Worm (Caenorhabditis elegans) whole organism, young adult: ENCODE data around the gene znf-593.

Experiments used
- B0035.1 ChIP-seq: sonication (generic microtip); optimal IDR thresholded peaks from 2 replicates; lab custom pipeline; 2016; ENCODE audit warnings: missing genetic modification characterization, mild to moderate bottlenecking, missing compliant biosample characterization, missing genotype, missing genetic modification reagents
- B0336.3 ChIP-seq: fragments of 200-800 bp; sonication (Bioruptor generic); IDR thresholded peaks from 2 replicates; pipeline ENCODE4 v1.3.6; 2022; ENCODE audit warnings: missing genetic modification characterization, missing compliant biosample characterization
- D2030.7 ChIP-seq: fragments of 200-800 bp; sonication (Bioruptor generic); IDR thresholded peaks from 2 replicates; pipeline ENCODE4 v1.3.6; 2022; ENCODE audit warnings: missing genetic modification reagents, missing genetic modification characterization, missing compliant biosample characterization
- F10E7.11 ChIP-seq: sonication (generic microtip); optimal IDR thresholded peaks from 2 replicates; lab custom pipeline; 2017; ENCODE audit warnings: mild to moderate bottlenecking, missing genetic modification characterization, moderate library complexity, missing compliant biosample characterization
- F22D6.2 ChIP-seq: sonication (generic microtip); optimal IDR thresholded peaks from 2 replicates; lab custom pipeline; 2016; ENCODE audit warnings: mild to moderate bottlenecking, missing genetic modification characterization, missing compliant biosample characterization
- F37B4.10 ChIP-seq: fragments of 200-800 bp; sonication (Bioruptor generic); IDR thresholded peaks from 2 replicates; pipeline ENCODE4 v1.3.6; 2022; ENCODE audit warnings: missing genetic modification characterization, missing compliant biosample characterization
- F39B2.1 ChIP-seq: fragments of 200-800 bp; sonication (Bioruptor generic); IDR thresholded peaks from 2 replicates; pipeline ENCODE4 v1.3.6; 2022; ENCODE audit warnings: missing genetic modification reagents, missing genetic modification characterization, missing compliant biosample characterization
- F57A8.1 ChIP-seq: fragments of 200-800 bp; sonication (Bioruptor generic); optimal IDR thresholded peaks from 2 replicates; lab custom pipeline; 2018; ENCODE audit warnings: mild to moderate bottlenecking, missing genetic modification characterization, moderate library complexity, missing compliant biosample characterization
- F57C9.4 ChIP-seq: sonication (generic microtip); optimal IDR thresholded peaks from 2 replicates; lab custom pipeline; 2017; ENCODE audit warnings: mild to moderate bottlenecking, missing genetic modification characterization, missing compliant biosample characterization
- ama-1 ChIP-seq, 3 experiments: fragments of 150-350 bp in 1 of 3; sonication (generic microtip) in 2 of 3; optimal IDR thresholded peaks; 2 replicates each; lab custom pipeline; 2014 to 2018; ENCODE audit warnings: missing biosample characterization in 2 of 3, missing genetic modification characterization in 2 of 3, missing genetic modification reagents in 2 of 3
- aptf-3 ChIP-seq: fragments of 200-800 bp; sonication (Bioruptor generic); IDR thresholded peaks from 2 replicates; pipeline ENCODE4 v1.3.6; 2022; ENCODE audit warnings: missing genetic modification characterization, missing compliant biosample characterization
- atf-7 ChIP-seq: sonication (generic microtip); optimal IDR thresholded peaks from 2 replicates; lab custom pipeline; 2017; ENCODE audit warnings: mild to moderate bottlenecking, missing genetic modification characterization, missing compliant biosample characterization
- attf-5 ChIP-seq: fragments of 200-800 bp; sonication (Bioruptor generic); optimal IDR thresholded peaks from 2 replicates; lab custom pipeline; 2018; ENCODE audit warnings: mild to moderate bottlenecking, missing genetic modification characterization, missing compliant biosample characterization
- attf-6 ChIP-seq: fragments of 200-800 bp; sonication (Bioruptor generic); IDR thresholded peaks from 2 replicates; pipeline ENCODE4 v1.3.6; 2022; ENCODE audit warnings: missing genetic modification reagents, missing genetic modification characterization, missing compliant biosample characterization
- ccch-3 ChIP-seq: fragments of 200-800 bp; sonication (Bioruptor generic); optimal IDR thresholded peaks from 2 replicates; lab custom pipeline; 2018; ENCODE audit warnings: mild to moderate bottlenecking, missing genetic modification characterization, missing compliant biosample characterization
- cebp-2 ChIP-seq: fragments of 200-800 bp; sonication (Bioruptor generic); IDR thresholded peaks from 2 replicates; pipeline ENCODE4 v1.3.6; 2022; ENCODE audit warnings: missing genetic modification characterization, missing compliant biosample characterization
- dox-1 ChIP-seq: fragments of 200-800 bp; sonication (Bioruptor generic); IDR thresholded peaks from 2 replicates; pipeline ENCODE4 v1.3.6; 2022; ENCODE audit warnings: missing genetic modification reagents, missing genetic modification characterization, missing compliant biosample characterization
- egrh-3 ChIP-seq: fragments of 200-800 bp; sonication (Bioruptor generic); IDR thresholded peaks from 2 replicates; pipeline ENCODE4 v1.3.6; 2022; ENCODE audit warnings: missing genetic modification reagents, missing genetic modification characterization, missing compliant biosample characterization
- hmg-1.2 ChIP-seq: fragments of 200-800 bp; sonication (Bioruptor generic); IDR thresholded peaks from 2 replicates; pipeline ENCODE4 v1.3.6; 2022; ENCODE audit warnings: missing genetic modification reagents, missing genetic modification characterization, missing compliant biosample characterization
- hmg-20 ChIP-seq: fragments of 200-800 bp; sonication (Bioruptor generic); IDR thresholded peaks from 2 replicates; pipeline ENCODE4 v1.3.6; 2022; ENCODE audit warnings: missing genetic modification reagents, missing genetic modification characterization, missing compliant biosample characterization
- let-526 ChIP-seq: fragments of 200-800 bp; sonication (Bioruptor generic); IDR thresholded peaks from 2 replicates; pipeline ENCODE4 v1.3.6; 2022; ENCODE audit warnings: missing genetic modification reagents, missing genetic modification characterization, missing compliant biosample characterization
- let-607 ChIP-seq, 2 experiments: fragments of 200-800 bp in 1 of 2; sonication (Bioruptor generic) in 1 of 2; sonication (generic microtip) in 1 of 2; optimal IDR thresholded peaks; 2 replicates each; lab custom pipeline; 2016 to 2018; ENCODE audit warnings: mild to moderate bottlenecking in 2 of 2, missing compliant biosample characterization in 2 of 2, missing genetic modification characterization in 2 of 2, moderate library complexity in 2 of 2, missing genotype in 1 of 2
- lin-26 ChIP-seq: fragments of 200-800 bp; sonication (Bioruptor generic); IDR thresholded peaks from 2 replicates; pipeline ENCODE4 v1.3.6; 2022; ENCODE audit warnings: missing genetic modification reagents, missing genetic modification characterization, missing compliant biosample characterization
- lin-40 ChIP-seq: sonication (generic microtip); optimal IDR thresholded peaks from 2 replicates; lab custom pipeline; 2016; ENCODE audit warnings: missing genetic modification characterization, mild to moderate bottlenecking, missing compliant biosample characterization, missing genotype, missing genetic modification reagents
- madf-6 ChIP-seq: fragments of 200-800 bp; sonication (Bioruptor generic); IDR thresholded peaks from 2 replicates; pipeline ENCODE4 v1.3.6; 2022; ENCODE audit warnings: missing genetic modification reagents, missing genetic modification characterization, missing compliant biosample characterization
- mcd-1 ChIP-seq: fragments of 200-800 bp; sonication (Bioruptor generic); IDR thresholded peaks from 2 replicates; pipeline ENCODE4 v1.3.6; 2022; ENCODE audit warnings: missing genetic modification reagents, missing genetic modification characterization, missing compliant biosample characterization
- nfya-2 ChIP-seq: fragments of 200-800 bp; sonication (Bioruptor generic); IDR thresholded peaks from 2 replicates; pipeline ENCODE4 v1.3.6; 2022; ENCODE audit warnings: missing genetic modification reagents, missing genetic modification characterization, missing compliant biosample characterization
- nfyb-1 ChIP-seq: fragments of 200-800 bp; sonication (Bioruptor generic); IDR thresholded peaks from 2 replicates; pipeline ENCODE4 v1.3.6; 2022; ENCODE audit warnings: missing genetic modification reagents, missing genetic modification characterization, missing compliant biosample characterization
- nhr-120 ChIP-seq: fragments of 200-800 bp; sonication (Bioruptor generic); IDR thresholded peaks from 2 replicates; pipeline ENCODE4 v1.3.6; 2022; ENCODE audit warnings: missing genetic modification characterization, missing compliant biosample characterization
- nhr-179 ChIP-seq: sonication (generic microtip); optimal IDR thresholded peaks from 2 replicates; lab custom pipeline; 2016; ENCODE audit warnings: mild to moderate bottlenecking, missing genetic modification characterization, missing compliant biosample characterization
- nhr-27 ChIP-seq: fragments of 200-800 bp; sonication (Bioruptor generic); optimal IDR thresholded peaks from 2 replicates; lab custom pipeline; 2018; ENCODE audit warnings: mild to moderate bottlenecking, missing genetic modification characterization, moderate library complexity, missing compliant biosample characterization
- pha-4 ChIP-seq: fragments of 150-350 bp; sonication (generic microtip); optimal IDR thresholded peaks from 2 replicates; lab custom pipeline; 2014; ENCODE audit warnings: missing biosample characterization, missing genetic modification reagents, missing genetic modification characterization
- rcor-1 ChIP-seq: fragments of 200-800 bp; sonication (Bioruptor generic); IDR thresholded peaks from 2 replicates; pipeline ENCODE4 v1.3.6; 2022; ENCODE audit warnings: missing genetic modification reagents, missing genetic modification characterization, missing compliant biosample characterization
- repo-1 ChIP-seq: sonication (generic microtip); optimal IDR thresholded peaks from 2 replicates; lab custom pipeline; 2017; ENCODE audit warnings: mild to moderate bottlenecking, missing genetic modification characterization, missing compliant biosample characterization
- snpc-3.4 ChIP-seq: sonication (generic microtip); optimal IDR thresholded peaks from 2 replicates; lab custom pipeline; 2017; ENCODE audit warnings: missing genetic modification characterization, mild to moderate bottlenecking, missing compliant biosample characterization, antibody characterized with exemption, moderate library complexity, missing genotype, missing genetic modification reagents
- snpc-4 ChIP-seq, 5 experiments: fragments of 150-350 bp in 1 of 5; sonication (generic microtip) in 4 of 5; optimal IDR thresholded peaks; 2 replicates each; lab custom pipeline; 2014 to 2018; ENCODE audit warnings: missing genetic modification characterization in 5 of 5, missing biosample characterization in 3 of 5, antibody characterized with exemption in 2 of 5, mild to moderate bottlenecking in 2 of 5, missing compliant biosample characterization in 2 of 5, missing genotype in 2 of 5, moderate library complexity in 2 of 5, missing genetic modification reagents in 1 of 5
- somi-1 ChIP-seq: fragments of 200-800 bp; sonication (Bioruptor generic); optimal IDR thresholded peaks from 2 replicates; lab custom pipeline; 2018; ENCODE audit warnings: mild to moderate bottlenecking, missing genetic modification characterization, missing compliant biosample characterization
- tlf-1 ChIP-seq: fragments of 200-800 bp; sonication (Bioruptor generic); optimal IDR thresholded peaks from 2 replicates; lab custom pipeline; 2018; ENCODE audit warnings: mild to moderate bottlenecking, missing genetic modification characterization, missing compliant biosample characterization
- xnd-1 ChIP-seq: sonication (generic microtip); optimal IDR thresholded peaks from 2 replicates; lab custom pipeline; 2016; ENCODE audit warnings: missing genotype, missing genetic modification reagents, missing genetic modification characterization, missing compliant biosample characterization
- zfh-2 ChIP-seq: fragments of 200-800 bp; sonication (Bioruptor generic); conservative IDR thresholded peaks from 2 replicates; pipeline ENCODE4 v1.3.6; 2022; ENCODE audit warnings: missing genetic modification reagents, missing genetic modification characterization, missing compliant biosample characterization
- zim-3 ChIP-seq: sonication (generic microtip); optimal IDR thresholded peaks from 2 replicates; lab custom pipeline; 2017; ENCODE audit warnings: mild to moderate bottlenecking, missing genetic modification characterization, moderate library complexity, missing compliant biosample characterization
- ztf-22 ChIP-seq: fragments of 200-800 bp; sonication (Bioruptor generic); optimal IDR thresholded peaks from 2 replicates; lab custom pipeline; 2018; ENCODE audit warnings: mild to moderate bottlenecking, missing genetic modification characterization, moderate library complexity, missing compliant biosample characterization
- ztf-26 ChIP-seq: sonication (generic microtip); optimal IDR thresholded peaks from 2 replicates; lab custom pipeline; 2017; ENCODE audit warnings: missing genetic modification characterization, missing compliant biosample characterization

Gene znf-593

DNA sequence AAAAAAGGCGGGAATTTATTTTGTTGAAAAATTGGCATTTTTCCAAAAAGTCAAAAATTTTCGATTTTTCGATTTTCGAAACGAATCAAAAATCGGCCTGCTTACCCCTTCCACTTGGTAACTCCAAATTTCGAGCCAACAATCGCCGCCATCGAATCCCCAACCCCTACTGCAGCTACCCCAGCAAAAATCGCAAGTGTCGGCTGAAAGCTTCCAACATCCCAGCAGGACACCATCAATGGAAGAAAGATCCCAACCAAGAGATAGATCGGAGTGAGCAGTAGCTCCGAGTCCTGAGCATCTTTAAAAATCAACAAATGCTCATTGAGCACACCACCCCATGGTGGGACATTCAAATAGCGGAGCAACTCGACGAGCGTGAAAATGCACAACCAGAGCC lies 12.4 kb upstream of the znf-593 start:
- TF ChIP-seq F22D6.2 (tag; lab: Kevin White, UChicago) (no peak), cebp-2 (no peak), zfh-2 (GFP tag; lab: Robert Waterston, UW) (0 out of 2 replicates have a peak, but pooled peaks have one; percentile 17), ccch-3 (GFP tag; lab: Kevin White, UChicago) (no peak), atf-7 (tag; lab: Kevin White, UChicago) (no peak), let-526 (GFP tag; lab: Robert Waterston, UW) (no peak), somi-1 (GFP tag; lab: Kevin White, UChicago) (no peak), attf-5 (no peak)

DNA sequence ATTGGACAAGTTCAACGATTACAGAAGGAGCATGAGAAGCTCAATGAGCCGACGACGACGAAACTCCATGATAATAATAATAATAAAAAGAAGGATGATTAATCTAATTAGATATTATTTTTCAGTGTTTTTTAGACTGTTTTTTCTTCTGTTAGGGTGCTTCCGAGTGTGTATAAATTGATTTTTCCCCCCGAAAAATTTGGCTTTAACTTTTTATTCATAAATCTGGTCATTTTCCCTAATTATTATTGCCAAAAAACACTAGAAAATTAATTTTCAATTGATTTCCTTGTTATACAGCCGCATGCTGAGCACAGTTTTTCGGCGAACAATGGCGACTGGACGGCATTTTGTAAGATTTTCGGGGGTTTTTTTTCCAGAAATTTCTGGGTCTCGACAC lies 5.1 kb upstream of the znf-593 start, which contains the start of gene nft-1:
TSS of gene nft-1 (plus strand) at position 301 of the 400 bp plus-strand sequence.
- TF ChIP-seq hmg-20 (no peak), F22D6.2 (tag; lab: Kevin White, UChicago) (no peak), F57A8.1 (GFP tag; lab: Kevin White, UChicago) (no peak), nhr-27 (tag; lab: Kevin White, UChicago) (no peak)

DNA sequence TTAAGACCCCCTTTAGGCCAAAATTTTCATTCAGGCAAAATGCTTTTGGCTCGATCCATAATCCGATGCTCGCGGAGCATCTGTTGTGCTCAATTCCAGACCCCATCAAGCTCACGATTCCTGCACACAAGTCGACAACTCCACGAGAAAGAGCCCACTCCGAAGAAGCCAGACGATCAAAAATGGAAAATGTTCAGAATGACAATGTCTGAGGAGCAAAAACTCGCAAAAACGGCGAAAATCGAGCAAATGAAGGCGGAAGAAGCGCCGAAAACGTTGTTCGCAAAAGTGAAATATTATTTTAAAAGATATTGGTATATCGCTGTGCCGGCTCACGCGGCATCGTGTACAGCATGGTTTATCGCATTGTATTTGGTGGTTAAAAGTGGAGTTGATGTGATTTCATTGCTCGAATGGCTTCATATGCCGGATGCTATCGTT lies 3.2 kb upstream of the znf-593 start, which contains the start of gene Y56A3A.22:
TSS of gene Y56A3A.22 (plus strand) at position 35 of the 441 bp plus-strand sequence.
- TF ChIP-seq F37B4.10 (GFP tag; lab: Robert Waterston, UW) (no peak), ztf-26 (tag; lab: Kevin White, UChicago) (no peak), zim-3 (tag; lab: Kevin White, UChicago) (peak; percentile 86), attf-6 (peak; percentile 66), nhr-179 (tag; lab: Kevin White, UChicago) (no peak), nfyb-1 (GFP tag; lab: Robert Waterston, UW) (peak; percentile 87), nhr-27 (tag; lab: Kevin White, UChicago) (peak; percentile 6), tlf-1 (GFP tag; lab: Kevin White, UChicago) (peak; percentile 71), egrh-3 (GFP tag; lab: Robert Waterston, UW) (no peak), xnd-1 (no peak), repo-1 (peak; percentile 93), pha-4 (no peak), hmg-1.2 (GFP tag; lab: Robert Waterston, UW) (0 out of 2 replicates have a peak, but pooled peaks have one; percentile 18), dox-1 (GFP tag; lab: Robert Waterston, UW) (peak; percentile 49), lin-40 (tag; lab: Kevin White, UChicago) (peak; percentile 57), lin-26 (GFP tag; lab: Robert Waterston, UW) (peak; percentile 55; the same call in 1 of the 2 replicates), nhr-120 (GFP tag; lab: Robert Waterston, UW) (0 out of 2 replicates have a peak, but pooled peaks have one; percentile 58), let-607 (tag; optimal IDR thresholded peaks at IDR 0.05; lab: Kevin White, UChicago) (peak; percentile 24 to 79), aptf-3 (GFP tag; lab: Robert Waterston, UW) (peak; percentile 73; the same call in 1 of the 2 replicates), ccch-3 (GFP tag; lab: Kevin White, UChicago) (no peak), F39B2.1 (GFP tag; lab: Robert Waterston, UW) (peak; percentile 24; the same call in 1 of the 2 replicates), mcd-1 (GFP tag; lab: Robert Waterston, UW) (peak; percentile 46), cebp-2 (0 out of 2 replicates have a peak, but pooled peaks have one; percentile 76), rcor-1 (GFP tag; lab: Robert Waterston, UW) (no peak), D2030.7 (GFP tag; lab: Robert Waterston, UW) (0 out of 2 replicates have a peak, but pooled peaks have one; percentile 38), ztf-22 (GFP tag; lab: Kevin White, UChicago) (peak; percentile 22), snpc-3.4 (tag; lab: Kevin White, UChicago) (peak; percentile 21), F57C9.4 (no peak), snpc-4 (GFP tag; optimal IDR thresholded peaks at IDR 0.05; lab: Kevin White, UChicago) (no peak), snpc-4 (tag; optimal IDR thresholded peaks at IDR 0.05; lab: Kevin White, UChicago) (peak in 2 of 4 experiments; percentile 20 to 24), ama-1 (optimal IDR thresholded peaks at IDR 0.05; lab: Kevin White, UChicago) (peak; percentile 87), ama-1 (GFP tag; optimal IDR thresholded peaks at IDR 0.05; lab: Kevin White, UChicago) (no peak), F10E7.11 (tag; lab: Kevin White, UChicago) (peak; percentile 20), nfya-2 (GFP tag; lab: Robert Waterston, UW) (no peak), B0035.1 (peak; percentile 45), B0336.3 (peak; percentile 94), madf-6 (peak; percentile 50)
